Worm (Caenorhabditis elegans) whole organism, L4 larva: ENCODE measurements around the gene wsp-1.

Experiments
- D1046.2 ChIP-seq: fragments of 200-800 bp; sonication (Bioruptor generic); IDR thresholded peaks from 2 replicates; pipeline ENCODE4 v1.3.6; 2022; ENCODE audit warnings: missing genetic modification characterization, missing compliant biosample characterization
- T20F7.1 ChIP-seq: fragments of 200-800 bp; sonication (Bioruptor generic); optimal IDR thresholded peaks from 2 replicates; lab custom pipeline; 2018; ENCODE audit warnings: mild to moderate bottlenecking, missing genetic modification characterization, missing compliant biosample characterization
- aly-2 ChIP-seq: sonication (generic microtip); optimal IDR thresholded peaks from 2 replicates; lab custom pipeline; 2018; ENCODE audit warnings: missing biosample characterization, missing genetic modification characterization
- arid-1 ChIP-seq: fragments of 200-800 bp; sonication (Bioruptor generic); conservative IDR thresholded peaks from 2 replicates; pipeline ENCODE4 v1.3.6; 2022; ENCODE audit warnings: missing genetic modification reagents, missing genetic modification characterization, missing compliant biosample characterization
- ceh-20 ChIP-seq: fragments of 200-800 bp; sonication (Bioruptor generic); IDR thresholded peaks from 2 replicates; pipeline ENCODE4 v1.3.6; 2022; ENCODE audit warnings: missing genetic modification reagents, missing genetic modification characterization, missing compliant biosample characterization
- ceh-44 ChIP-seq: fragments of 200-800 bp; sonication (Bioruptor generic); IDR thresholded peaks from 2 replicates; pipeline ENCODE4 v1.3.6; 2022; ENCODE audit warnings: missing genetic modification reagents, missing genetic modification characterization, missing compliant biosample characterization
- ceh-62 ChIP-seq: sonication (generic microtip); optimal IDR thresholded peaks from 2 replicates; lab custom pipeline; 2017; ENCODE audit warnings: missing biosample characterization, missing genetic modification characterization
- cey-2 ChIP-seq: sonication (generic microtip); optimal IDR thresholded peaks from 3 replicates; lab custom pipeline; 2017; ENCODE audit warnings: missing genetic modification characterization, mild to moderate bottlenecking, missing compliant biosample characterization, antibody characterized with exemption, borderline replicate concordance; ENCODE audit not compliant: insufficient read depth
- daf-16 ChIP-seq, 3 experiments: sonication (generic microtip); optimal IDR thresholded peaks; 2 replicates each; lab custom pipeline; 2016 to 2017; ENCODE audit warnings: missing genetic modification characterization in 3 of 3, missing genetic modification reagents in 3 of 3, mild to moderate bottlenecking in 2 of 3, missing compliant biosample characterization in 2 of 3, missing biosample characterization in 1 of 3, moderate library complexity in 1 of 3
- daf-19 ChIP-seq: fragments of 200-800 bp; sonication (Bioruptor generic); conservative IDR thresholded peaks from 2 replicates; pipeline ENCODE4 v1.3.6; 2022; ENCODE audit warnings: missing genetic modification characterization, missing compliant biosample characterization
- dmd-6 ChIP-seq: fragments of 200-800 bp; sonication (Bioruptor generic); IDR thresholded peaks from 2 replicates; pipeline ENCODE4 v1.3.6; 2022; ENCODE audit warnings: missing genetic modification reagents, missing genetic modification characterization, missing compliant biosample characterization
- dpl-1 ChIP-seq: fragments of 150-350 bp; optimal IDR thresholded peaks from 2 replicates; lab custom pipeline; 2014; ENCODE audit warnings: missing biosample characterization, missing genetic modification reagents, missing genetic modification characterization
- dve-1 ChIP-seq: sonication (generic microtip); optimal IDR thresholded peaks from 2 replicates; lab custom pipeline; 2017; ENCODE audit warnings: antibody characterized with exemption, mild to moderate bottlenecking, missing genetic modification characterization, missing compliant biosample characterization; ENCODE audit not compliant: insufficient read depth
- fos-1 ChIP-seq: fragments of 150-350 bp; optimal IDR thresholded peaks from 2 replicates; lab custom pipeline; 2014; ENCODE audit warnings: missing biosample characterization, missing genetic modification characterization
- hlh-11 ChIP-seq: fragments of 200-800 bp; sonication (Bioruptor generic); optimal IDR thresholded peaks from 2 replicates; lab custom pipeline; 2018; ENCODE audit warnings: mild to moderate bottlenecking, missing genetic modification characterization, missing compliant biosample characterization
- hlh-30 ChIP-seq: sonication (generic microtip); optimal IDR thresholded peaks from 2 replicates; lab custom pipeline; 2017; ENCODE audit warnings: antibody characterized with exemption, mild to moderate bottlenecking, missing genetic modification characterization, missing compliant biosample characterization; ENCODE audit not compliant: insufficient read depth
- lin-1 ChIP-seq: fragments of 200-800 bp; sonication (Bioruptor generic); IDR thresholded peaks from 2 replicates; pipeline ENCODE4 v1.3.6; 2022; ENCODE audit warnings: missing genetic modification reagents, missing genetic modification characterization, missing compliant biosample characterization
- lin-29 ChIP-seq: fragments of 200-800 bp; sonication (Bioruptor generic); IDR thresholded peaks from 2 replicates; pipeline ENCODE4 v1.3.6; 2022; ENCODE audit warnings: missing genetic modification reagents, missing genetic modification characterization, missing compliant biosample characterization
- lin-38 ChIP-seq: fragments of 200-800 bp; sonication (Bioruptor generic); IDR thresholded peaks from 2 replicates; pipeline ENCODE4 v1.3.6; 2022; ENCODE audit warnings: missing genetic modification reagents, missing genetic modification characterization, missing compliant biosample characterization
- lsy-2 ChIP-seq, 2 experiments: fragments of 150-350 bp in 1 of 2; sonication (generic microtip) in 1 of 2; optimal IDR thresholded peaks; 2 replicates each; lab custom pipeline; 2014 to 2017; ENCODE audit warnings: missing biosample characterization in 2 of 2, missing genetic modification characterization in 2 of 2
- mdl-1 ChIP-seq, 2 experiments: fragments of 150-350 bp in 1 of 2; sonication (generic microtip) in 1 of 2; optimal IDR thresholded peaks; 2 replicates each; lab custom pipeline; 2014 to 2017; ENCODE audit warnings: missing biosample characterization in 2 of 2, missing genetic modification characterization in 2 of 2
- mep-1 ChIP-seq: fragments of 150-350 bp; sonication (generic microtip); optimal IDR thresholded peaks from 3 replicates; lab custom pipeline; 2014; ENCODE audit warnings: missing biosample characterization, missing genetic modification characterization
- mes-2 ChIP-seq: sonication (generic microtip); optimal IDR thresholded peaks from 2 replicates; lab custom pipeline; 2016; ENCODE audit warnings: missing genotype, mild to moderate bottlenecking, missing genetic modification characterization, missing compliant biosample characterization; ENCODE audit not compliant: poor library complexity, severe bottlenecking
- mxl-2 ChIP-seq: fragments of 200-800 bp; sonication (Bioruptor generic); conservative IDR thresholded peaks from 2 replicates; pipeline ENCODE4 v1.3.6; 2022; ENCODE audit warnings: missing genetic modification reagents, missing genetic modification characterization, missing compliant biosample characterization
- nhr-102 ChIP-seq: sonication (generic microtip); optimal IDR thresholded peaks from 2 replicates; lab custom pipeline; 2016; ENCODE audit warnings: mild to moderate bottlenecking, missing genetic modification characterization, moderate library complexity, missing compliant biosample characterization
- nhr-28 ChIP-seq: fragments of 150-350 bp; optimal IDR thresholded peaks from 2 replicates; lab custom pipeline; 2014; ENCODE audit warnings: missing biosample characterization, missing genetic modification characterization
- nhr-48 ChIP-seq: sonication (generic microtip); optimal IDR thresholded peaks from 2 replicates; lab custom pipeline; 2016; ENCODE audit warnings: mild to moderate bottlenecking, missing genetic modification characterization, missing compliant biosample characterization
- nhr-6 ChIP-seq: fragments of 150-350 bp; optimal IDR thresholded peaks from 2 replicates; lab custom pipeline; 2014; ENCODE audit warnings: missing biosample characterization, missing genetic modification characterization
- nhr-77 ChIP-seq: fragments of 150-350 bp; optimal IDR thresholded peaks from 2 replicates; lab custom pipeline; 2014; ENCODE audit warnings: missing biosample characterization, missing genetic modification characterization
- php-3 ChIP-seq: fragments of 200-800 bp; sonication (Bioruptor generic); IDR thresholded peaks from 2 replicates; pipeline ENCODE4 v1.3.6; 2022; ENCODE audit warnings: missing genetic modification reagents, missing genetic modification characterization, missing compliant biosample characterization
- pqm-1 ChIP-seq: sonication (generic microtip); optimal IDR thresholded peaks from 2 replicates; lab custom pipeline; 2017; ENCODE audit warnings: missing biosample characterization, missing genetic modification characterization
- saeg-2 ChIP-seq: fragments of 200-800 bp; sonication (Bioruptor generic); IDR thresholded peaks from 2 replicates; pipeline ENCODE4 v1.3.6; 2022; ENCODE audit warnings: missing genetic modification reagents, missing genetic modification characterization, missing compliant biosample characterization
- sdz-12 ChIP-seq: fragments of 200-800 bp; sonication (Bioruptor generic); optimal IDR thresholded peaks from 2 replicates; lab custom pipeline; 2018; ENCODE audit warnings: mild to moderate bottlenecking, missing genetic modification characterization, missing compliant biosample characterization
- set-16 ChIP-seq: fragments of 200-800 bp; sonication (Bioruptor generic); IDR thresholded peaks from 2 replicates; pipeline ENCODE4 v1.3.6; 2022; ENCODE audit warnings: missing genetic modification reagents, missing genetic modification characterization, missing compliant biosample characterization
- skn-1 ChIP-seq: fragments of 150-350 bp; optimal IDR thresholded peaks from 2 replicates; lab custom pipeline; 2014; ENCODE audit warnings: missing biosample characterization, missing genetic modification characterization
- snpc-1.2 ChIP-seq: fragments of 200-800 bp; sonication (Bioruptor generic); IDR thresholded peaks from 2 replicates; pipeline ENCODE4 v1.3.6; 2022; ENCODE audit warnings: missing genetic modification reagents, missing genetic modification characterization, missing compliant biosample characterization
- tra-1 ChIP-seq: fragments of 200-800 bp; sonication (Bioruptor generic); IDR thresholded peaks from 2 replicates; pipeline ENCODE4 v1.3.6; 2022; ENCODE audit warnings: missing genetic modification reagents, missing genetic modification characterization, missing compliant biosample characterization
- unc-62 ChIP-seq, 3 experiments: fragments of 150-350 bp in 1 of 3; sonication (generic microtip); optimal IDR thresholded peaks in 2 of 3; peaks in 1 of 3; 1 replicate in 1 of 3; 2 replicates in 2 of 3; lab custom pipeline; 2014 to 2017; ENCODE audit warnings: missing biosample characterization in 3 of 3, missing genetic modification characterization in 3 of 3, missing genetic modification reagents in 3 of 3, missing genotype in 1 of 3
- zfp-3 ChIP-seq: fragments of 200-800 bp; sonication (Bioruptor generic); conservative IDR thresholded peaks from 2 replicates; pipeline ENCODE4 v1.3.6; 2022; ENCODE audit warnings: missing genetic modification reagents, missing genetic modification characterization, missing compliant biosample characterization
- zip-11 ChIP-seq: fragments of 200-800 bp; sonication (Bioruptor generic); IDR thresholded peaks from 2 replicates; pipeline ENCODE4 v1.3.6; 2022; ENCODE audit warnings: missing genetic modification characterization, missing compliant biosample characterization
- zip-2 ChIP-seq: fragments of 150-350 bp; optimal IDR thresholded peaks from 2 replicates; lab custom pipeline; 2014; ENCODE audit warnings: missing biosample characterization, missing genetic modification characterization

The wsp-1 gene

DNA sequence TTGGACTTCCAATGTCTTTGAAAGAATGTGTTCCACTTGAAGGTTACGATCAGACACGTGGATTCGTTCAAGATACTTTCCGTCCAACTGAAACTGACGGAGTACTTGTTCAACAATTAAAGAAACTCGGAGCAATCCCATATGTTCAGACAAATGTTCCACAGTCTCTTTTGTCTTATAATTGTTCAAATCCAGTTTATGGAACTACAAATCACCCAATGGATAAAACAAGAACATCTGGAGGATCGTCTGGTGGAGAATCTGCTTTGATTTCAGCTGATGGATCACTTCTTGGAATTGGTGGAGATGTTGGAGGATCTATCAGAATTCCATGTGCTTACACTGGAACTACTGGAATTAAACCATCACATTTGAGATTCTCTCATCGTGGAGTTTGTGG is 45.6 kb downstream of the wsp-1 start:
- TF ChIP-seq unc-62 (GFP tag; optimal IDR thresholded peaks at IDR 0.05 in 1 of 2; lab: Kevin White, UChicago), result peak in 1 of 2 experiments; percentile 93
- no peak for TF ChIP-seq unc-62 (tag; optimal IDR thresholded peaks at IDR 0.05; lab: Kevin White, UChicago)
- TF ChIP-seq daf-19 (GFP tag; lab: Robert Waterston, UW), result no peak

DNA sequence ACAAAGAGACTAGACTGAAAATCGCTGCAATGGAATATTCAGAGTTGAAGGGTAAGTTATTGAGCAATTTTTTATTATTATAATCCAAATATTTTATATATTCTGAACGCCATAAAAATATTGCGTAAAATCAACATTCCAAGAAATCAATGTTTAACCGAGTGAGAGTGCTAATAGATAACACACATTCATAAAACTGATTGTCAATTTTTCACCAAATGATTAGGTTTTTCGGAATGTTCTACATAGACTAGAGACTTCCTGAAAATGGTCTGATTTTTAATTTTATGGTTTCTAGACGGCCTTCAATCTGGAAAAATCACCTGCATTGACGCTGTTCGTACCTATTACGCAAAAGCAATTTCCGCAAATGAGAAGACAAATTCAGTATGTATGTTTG is 46.1 kb downstream of the wsp-1 start:
- TF ChIP-seq nhr-77 (tag; lab: Kevin White, UChicago) (no peak), dve-1 (tag; lab: Kevin White, UChicago) (peak; percentile 21), dmd-6 (GFP tag; lab: Robert Waterston, UW) (0 out of 2 replicates have a peak, but pooled peaks have one; percentile 9), tra-1 (GFP tag; lab: Robert Waterston, UW) (no peak), hlh-11 (tag; lab: Kevin White, UChicago) (peak; percentile 11), pqm-1 (tag; lab: Kevin White, UChicago) (peak; percentile 54), daf-16 (GFP tag; optimal IDR thresholded peaks at IDR 0.05; lab: Kevin White, UChicago) (no peak), daf-16 (tag; optimal IDR thresholded peaks at IDR 0.05; lab: Kevin White, UChicago) (peak; percentile 49), mdl-1 (tag; optimal IDR thresholded peaks at IDR 0.05; lab: Kevin White, UChicago) (no peak), zip-11 (GFP tag; lab: Robert Waterston, UW) (no peak), nhr-28 (tag; lab: Kevin White, UChicago) (peak; percentile 53), ceh-44 (GFP tag; lab: Robert Waterston, UW) (no peak), sdz-12 (no peak)

DNA sequence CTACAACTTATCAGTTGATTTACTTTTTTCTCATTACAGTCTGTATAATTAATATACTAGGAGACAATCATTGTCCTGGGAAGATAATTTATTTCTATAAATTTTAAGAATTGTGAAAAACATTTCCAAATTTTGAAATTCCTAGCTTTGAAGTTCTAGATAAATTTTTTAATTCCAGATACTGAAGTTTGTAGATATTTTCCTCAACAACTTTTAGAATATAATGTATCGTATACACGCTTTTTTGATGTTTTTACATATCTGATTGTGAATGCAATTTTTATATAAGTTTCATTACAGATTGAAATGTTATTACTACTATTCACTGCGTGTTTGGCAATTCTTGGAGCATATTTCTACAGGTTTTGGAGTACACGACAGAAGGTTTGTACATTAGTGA is 46.6 kb downstream of the wsp-1 start, which contains the start of gene faah-2:
Gene faah-2, plus strand, starts transcription at position 301 of the 400 bp plus-strand sequence.
- no peak for TF ChIP-seq snpc-1.2
- TF ChIP-seq unc-62 (GFP tag; optimal IDR thresholded peaks at IDR 0.05 in 1 of 2; lab: Kevin White, UChicago), result peak in 1 of 2 experiments; percentile 50
- TF ChIP-seq unc-62 (tag; optimal IDR thresholded peaks at IDR 0.05; lab: Kevin White, UChicago), result no peak

DNA sequence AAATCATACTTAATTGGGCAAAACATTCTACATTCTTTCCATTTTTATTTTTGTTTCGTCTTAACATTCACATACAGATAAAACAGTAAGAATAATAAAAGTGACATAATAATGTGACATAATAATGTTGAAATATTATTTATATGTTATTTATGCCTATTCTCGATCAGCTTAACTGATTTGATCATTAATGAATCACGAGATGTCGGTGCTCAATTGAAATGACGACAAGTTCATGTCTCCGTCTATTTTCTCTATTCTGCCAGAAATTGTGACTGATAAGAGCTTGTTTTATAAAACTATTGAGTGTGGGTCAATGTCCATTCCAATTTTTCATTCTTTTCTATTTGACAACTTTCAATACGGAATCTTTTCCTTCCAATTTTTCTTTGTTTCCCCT is 47.0 kb downstream of the wsp-1 start:
- TF ChIP-seq arid-1 (GFP tag; lab: Robert Waterston, UW) (no peak), nhr-48 (tag; lab: Kevin White, UChicago) (peak; percentile 23), mes-2 (peak; percentile 28), T20F7.1 (GFP tag; lab: Kevin White, UChicago) (peak; percentile 42), mxl-2 (GFP tag; lab: Robert Waterston, UW) (no peak), skn-1 (tag; lab: Kevin White, UChicago) (no peak), lin-38 (GFP tag; lab: Robert Waterston, UW) (no peak), nhr-6 (tag; lab: Kevin White, UChicago) (no peak), D1046.2 (no peak), tra-1 (GFP tag; lab: Robert Waterston, UW) (peak; percentile 80), zip-2 (no peak), pqm-1 (tag; lab: Kevin White, UChicago) (peak; percentile 72), zfp-3 (GFP tag; lab: Robert Waterston, UW) (no peak), saeg-2 (GFP tag; lab: Robert Waterston, UW) (no peak), dpl-1 (GFP tag; lab: Kevin White, UChicago) (no peak), dve-1 (tag; lab: Kevin White, UChicago) (peak; percentile 94), dmd-6 (GFP tag; lab: Robert Waterston, UW) (peak; percentile 88), lsy-2 (tag; optimal IDR thresholded peaks at IDR 0.05; lab: Kevin White, UChicago) (peak in 1 of 2 experiments; percentile 33), mep-1 (tag; lab: Kevin White, UChicago) (peak; percentile 40), hlh-30 (tag; lab: Kevin White, UChicago) (peak; percentile 53), aly-2 (no peak), nhr-28 (tag; lab: Kevin White, UChicago) (peak; percentile 72), daf-16 (GFP tag; optimal IDR thresholded peaks at IDR 0.05; lab: Kevin White, UChicago) (peak in 1 of 2 experiments; percentile 41), daf-16 (tag; optimal IDR thresholded peaks at IDR 0.05; lab: Kevin White, UChicago) (peak; percentile 93), nhr-77 (tag; lab: Kevin White, UChicago) (peak; percentile 52), php-3 (GFP tag; lab: Robert Waterston, UW) (peak; percentile 99), ceh-20 (GFP tag; lab: Robert Waterston, UW) (peak; percentile 88), cey-2 (tag; lab: Kevin White, UChicago) (no peak), ceh-62 (tag; lab: Kevin White, UChicago) (no peak), nhr-102 (tag; lab: Kevin White, UChicago) (peak; percentile 48), set-16 (GFP tag; lab: Robert Waterston, UW) (no peak), lin-1 (GFP tag; lab: Robert Waterston, UW) (peak; percentile 65; the same call in 1 of the 2 replicates), lin-29 (GFP tag; lab: Robert Waterston, UW) (no peak), fos-1 (tag; lab: Kevin White, UChicago) (no peak), hlh-11 (tag; lab: Kevin White, UChicago) (peak; percentile 82)
